Worm (Caenorhabditis elegans) whole organism, L4 larva: Measurements from ENCODE around the gene gdh-1.

Experiments
- D1046.2 ChIP-seq: fragments of 200-800 bp; sonication (Bioruptor generic); IDR thresholded peaks from 2 replicates; pipeline ENCODE4 v1.3.6; 2022; ENCODE audit warnings: missing genetic modification characterization, missing compliant biosample characterization
- F49E8.2 ChIP-seq: sonication (generic microtip); optimal IDR thresholded peaks from 2 replicates; lab custom pipeline; 2016; ENCODE audit warnings: missing compliant biosample characterization, mild to moderate bottlenecking, missing genetic modification characterization, borderline replicate concordance
- T20F7.1 ChIP-seq: fragments of 200-800 bp; sonication (Bioruptor generic); optimal IDR thresholded peaks from 2 replicates; lab custom pipeline; 2018; ENCODE audit warnings: mild to moderate bottlenecking, missing genetic modification characterization, missing compliant biosample characterization
- Y105C5A.15 ChIP-seq: fragments of 200-800 bp; sonication (Bioruptor generic); IDR thresholded peaks from 2 replicates; pipeline ENCODE4 v1.3.6; 2022; ENCODE audit warnings: missing genetic modification characterization, missing compliant biosample characterization
- Y48G9A.11 ChIP-seq: fragments of 200-800 bp; sonication (Bioruptor generic); IDR thresholded peaks from 2 replicates; pipeline ENCODE4 v1.3.6; 2022; ENCODE audit warnings: missing genetic modification reagents, missing genetic modification characterization, missing compliant biosample characterization
- aha-1 ChIP-seq: fragments of 150-350 bp; peaks from one replicate; lab custom pipeline; 2014; ENCODE audit warnings: missing biosample characterization, missing genetic modification characterization
- aly-2 ChIP-seq: sonication (generic microtip); optimal IDR thresholded peaks from 2 replicates; lab custom pipeline; 2018; ENCODE audit warnings: missing biosample characterization, missing genetic modification characterization
- arid-1 ChIP-seq: fragments of 200-800 bp; sonication (Bioruptor generic); conservative IDR thresholded peaks from 2 replicates; pipeline ENCODE4 v1.3.6; 2022; ENCODE audit warnings: missing genetic modification reagents, missing genetic modification characterization, missing compliant biosample characterization
- attf-4 ChIP-seq: sonication (generic microtip); optimal IDR thresholded peaks from 3 replicates; lab custom pipeline; 2017; ENCODE audit warnings: missing biosample characterization, missing genetic modification characterization
- ceh-20 ChIP-seq: fragments of 200-800 bp; sonication (Bioruptor generic); IDR thresholded peaks from 2 replicates; pipeline ENCODE4 v1.3.6; 2022; ENCODE audit warnings: missing genetic modification reagents, missing genetic modification characterization, missing compliant biosample characterization
- ceh-28 ChIP-seq: fragments of 150-350 bp; optimal IDR thresholded peaks from 2 replicates; lab custom pipeline; 2014; ENCODE audit warnings: missing biosample characterization, missing genetic modification reagents, missing genetic modification characterization
- ceh-62 ChIP-seq: sonication (generic microtip); optimal IDR thresholded peaks from 2 replicates; lab custom pipeline; 2017; ENCODE audit warnings: missing biosample characterization, missing genetic modification characterization
- cey-2 ChIP-seq: sonication (generic microtip); optimal IDR thresholded peaks from 3 replicates; lab custom pipeline; 2017; ENCODE audit warnings: missing genetic modification characterization, mild to moderate bottlenecking, missing compliant biosample characterization, antibody characterized with exemption, borderline replicate concordance; ENCODE audit not compliant: insufficient read depth
- daf-12 ChIP-seq: fragments of 150-350 bp; optimal IDR thresholded peaks from 2 replicates; lab custom pipeline; 2014; ENCODE audit warnings: missing biosample characterization, missing genetic modification reagents, missing genetic modification characterization
- dmd-6 ChIP-seq: fragments of 200-800 bp; sonication (Bioruptor generic); IDR thresholded peaks from 2 replicates; pipeline ENCODE4 v1.3.6; 2022; ENCODE audit warnings: missing genetic modification reagents, missing genetic modification characterization, missing compliant biosample characterization
- duxl-1 ChIP-seq: sonication (generic microtip); optimal IDR thresholded peaks from 2 replicates; lab custom pipeline; 2016; ENCODE audit warnings: mild to moderate bottlenecking, missing genetic modification characterization, moderate library complexity, missing compliant biosample characterization; ENCODE audit not compliant: poor library complexity
- dve-1 ChIP-seq: sonication (generic microtip); optimal IDR thresholded peaks from 2 replicates; lab custom pipeline; 2017; ENCODE audit warnings: antibody characterized with exemption, mild to moderate bottlenecking, missing genetic modification characterization, missing compliant biosample characterization; ENCODE audit not compliant: insufficient read depth
- egl-43 ChIP-seq: fragments of 200-800 bp; sonication (Bioruptor generic); IDR thresholded peaks from 2 replicates; pipeline ENCODE4 v1.3.6; 2022; ENCODE audit warnings: missing genetic modification reagents, missing genetic modification characterization, missing compliant biosample characterization
- fkh-10 ChIP-seq: fragments of 150-350 bp; optimal IDR thresholded peaks from 2 replicates; lab custom pipeline; 2014; ENCODE audit warnings: missing biosample characterization, missing genetic modification reagents, missing genetic modification characterization
- gei-8 ChIP-seq: fragments of 200-800 bp; sonication (Bioruptor generic); optimal IDR thresholded peaks from 2 replicates; lab custom pipeline; 2018; ENCODE audit warnings: mild to moderate bottlenecking, missing genetic modification characterization, missing compliant biosample characterization
- hif-1 ChIP-seq, 2 experiments: sonication (generic microtip); optimal IDR thresholded peaks; 2 replicates each; lab custom pipeline; 2016 to 2017; ENCODE audit warnings: missing compliant biosample characterization in 2 of 2, missing genetic modification characterization in 2 of 2, missing genetic modification reagents in 2 of 2, missing genotype in 2 of 2, mild to moderate bottlenecking in 1 of 2
- hlh-11 ChIP-seq: fragments of 200-800 bp; sonication (Bioruptor generic); optimal IDR thresholded peaks from 2 replicates; lab custom pipeline; 2018; ENCODE audit warnings: mild to moderate bottlenecking, missing genetic modification characterization, missing compliant biosample characterization
- hlh-30 ChIP-seq: sonication (generic microtip); optimal IDR thresholded peaks from 2 replicates; lab custom pipeline; 2017; ENCODE audit warnings: antibody characterized with exemption, mild to moderate bottlenecking, missing genetic modification characterization, missing compliant biosample characterization; ENCODE audit not compliant: insufficient read depth
- jun-1 ChIP-seq: fragments of 150-350 bp; optimal IDR thresholded peaks from 2 replicates; lab custom pipeline; 2014; ENCODE audit warnings: missing biosample characterization, missing genetic modification reagents, missing genetic modification characterization
- lim-7 ChIP-seq: fragments of 200-800 bp; sonication (Bioruptor generic); IDR thresholded peaks from 2 replicates; pipeline ENCODE4 v1.3.6; 2022; ENCODE audit warnings: missing genetic modification characterization, missing compliant biosample characterization
- lin-1 ChIP-seq: fragments of 200-800 bp; sonication (Bioruptor generic); IDR thresholded peaks from 2 replicates; pipeline ENCODE4 v1.3.6; 2022; ENCODE audit warnings: missing genetic modification reagents, missing genetic modification characterization, missing compliant biosample characterization
- lin-39 ChIP-seq: fragments of 150-350 bp; optimal IDR thresholded peaks from 2 replicates; lab custom pipeline; 2014; ENCODE audit warnings: missing biosample characterization, missing genetic modification reagents, missing genetic modification characterization
- lsy-2 ChIP-seq, 2 experiments: fragments of 150-350 bp in 1 of 2; sonication (generic microtip) in 1 of 2; optimal IDR thresholded peaks; 2 replicates each; lab custom pipeline; 2014 to 2017; ENCODE audit warnings: missing biosample characterization in 2 of 2, missing genetic modification characterization in 2 of 2
- madf-9 ChIP-seq: fragments of 200-800 bp; sonication (Bioruptor generic); conservative IDR thresholded peaks from 2 replicates; pipeline ENCODE4 v1.3.6; 2022; ENCODE audit warnings: missing genetic modification reagents, missing genetic modification characterization, missing compliant biosample characterization
- mdl-1 ChIP-seq, 2 experiments: fragments of 150-350 bp in 1 of 2; sonication (generic microtip) in 1 of 2; optimal IDR thresholded peaks; 2 replicates each; lab custom pipeline; 2014 to 2017; ENCODE audit warnings: missing biosample characterization in 2 of 2, missing genetic modification characterization in 2 of 2
- mes-2 ChIP-seq: sonication (generic microtip); optimal IDR thresholded peaks from 2 replicates; lab custom pipeline; 2016; ENCODE audit warnings: missing genotype, mild to moderate bottlenecking, missing genetic modification characterization, missing compliant biosample characterization; ENCODE audit not compliant: poor library complexity, severe bottlenecking
- mxl-3 ChIP-seq: fragments of 200-800 bp; sonication (Bioruptor generic); optimal IDR thresholded peaks from 2 replicates; lab custom pipeline; 2018; ENCODE audit warnings: mild to moderate bottlenecking, missing genetic modification characterization, missing compliant biosample characterization
- nhr-102 ChIP-seq: sonication (generic microtip); optimal IDR thresholded peaks from 2 replicates; lab custom pipeline; 2016; ENCODE audit warnings: mild to moderate bottlenecking, missing genetic modification characterization, moderate library complexity, missing compliant biosample characterization
- nhr-11 ChIP-seq: fragments of 150-350 bp; optimal IDR thresholded peaks from 2 replicates; lab custom pipeline; 2014; ENCODE audit warnings: missing biosample characterization, missing genetic modification characterization
- nhr-237 ChIP-seq: sonication (generic microtip); optimal IDR thresholded peaks from 2 replicates; lab custom pipeline; 2017; ENCODE audit warnings: missing biosample characterization, missing genetic modification characterization
- nhr-76 ChIP-seq: fragments of 150-350 bp; optimal IDR thresholded peaks from 2 replicates; lab custom pipeline; 2014; ENCODE audit warnings: missing biosample characterization, missing genetic modification characterization
- nhr-77 ChIP-seq: fragments of 150-350 bp; optimal IDR thresholded peaks from 2 replicates; lab custom pipeline; 2014; ENCODE audit warnings: missing biosample characterization, missing genetic modification characterization
- pha-4 ChIP-seq, 2 experiments: fragments of 150-350 bp in 1 of 2; fragments of 200-800 bp in 1 of 2; sonication (Bioruptor generic) in 1 of 2; IDR thresholded peaks in 1 of 2; optimal IDR thresholded peaks in 1 of 2; 2 replicates each; pipeline versions ENCODE4 v1.3.6 to Lab custom; 2014 to 2022; ENCODE audit warnings: missing genetic modification characterization in 2 of 2, missing genetic modification reagents in 2 of 2, missing biosample characterization in 1 of 2, missing compliant biosample characterization in 1 of 2
- php-3 ChIP-seq: fragments of 200-800 bp; sonication (Bioruptor generic); IDR thresholded peaks from 2 replicates; pipeline ENCODE4 v1.3.6; 2022; ENCODE audit warnings: missing genetic modification reagents, missing genetic modification characterization, missing compliant biosample characterization
- sdz-12 ChIP-seq: fragments of 200-800 bp; sonication (Bioruptor generic); optimal IDR thresholded peaks from 2 replicates; lab custom pipeline; 2018; ENCODE audit warnings: mild to moderate bottlenecking, missing genetic modification characterization, missing compliant biosample characterization
- set-16 ChIP-seq: fragments of 200-800 bp; sonication (Bioruptor generic); IDR thresholded peaks from 2 replicates; pipeline ENCODE4 v1.3.6; 2022; ENCODE audit warnings: missing genetic modification reagents, missing genetic modification characterization, missing compliant biosample characterization
- skn-1 ChIP-seq: fragments of 150-350 bp; optimal IDR thresholded peaks from 2 replicates; lab custom pipeline; 2014; ENCODE audit warnings: missing biosample characterization, missing genetic modification characterization
- tag-97 ChIP-seq: fragments of 200-800 bp; sonication (Bioruptor generic); IDR thresholded peaks from 2 replicates; pipeline ENCODE4 v1.3.6; 2022; ENCODE audit warnings: missing genetic modification characterization, missing compliant biosample characterization
- unc-39 ChIP-seq: sonication (generic microtip); optimal IDR thresholded peaks from 2 replicates; lab custom pipeline; 2017; ENCODE audit warnings: missing biosample characterization, missing genetic modification characterization
- zag-1 ChIP-seq: fragments of 150-350 bp; optimal IDR thresholded peaks from 2 replicates; lab custom pipeline; 2014; ENCODE audit warnings: missing biosample characterization, missing genetic modification characterization
- zfp-2 ChIP-seq: sonication (generic microtip); optimal IDR thresholded peaks from 2 replicates; lab custom pipeline; 2016; ENCODE audit warnings: mild to moderate bottlenecking, missing genetic modification characterization, missing compliant biosample characterization
- zfp-3 ChIP-seq: fragments of 200-800 bp; sonication (Bioruptor generic); conservative IDR thresholded peaks from 2 replicates; pipeline ENCODE4 v1.3.6; 2022; ENCODE audit warnings: missing genetic modification reagents, missing genetic modification characterization, missing compliant biosample characterization
- zip-11 ChIP-seq: fragments of 200-800 bp; sonication (Bioruptor generic); IDR thresholded peaks from 2 replicates; pipeline ENCODE4 v1.3.6; 2022; ENCODE audit warnings: missing genetic modification characterization, missing compliant biosample characterization
- ztf-7 ChIP-seq: fragments of 150-350 bp; optimal IDR thresholded peaks from 2 replicates; lab custom pipeline; 2014; ENCODE audit warnings: missing biosample characterization, missing genetic modification characterization

The gdh-1 gene

ce11 chrIV:11916907-11917306, 36.1 kb upstream of the gdh-1 start, which contains the start of gene ZK822.10 (continued):
- peak; percentile 44 for TF ChIP-seq hlh-30
- no peak for TF ChIP-seq jun-1 (tag; lab: Kevin White, UChicago)
- peak; percentile 71 for TF ChIP-seq hlh-11 (tag; lab: Kevin White, UChicago)
- no peak for TF ChIP-seq set-16 (GFP tag; lab: Robert Waterston, UW)
- TF ChIP-seq nhr-102 (tag; lab: Kevin White, UChicago), result peak; percentile 39

ce11 chrIV:11917886-11918285, 35.2 kb upstream of the gdh-1 start:
- TF ChIP-seq hif-1 (tag; optimal IDR thresholded peaks at IDR 0.05; lab: Kevin White, UChicago) (no peak), zfp-3 (no peak), D1046.2 (GFP tag; lab: Robert Waterston, UW) (no peak), Y105C5A.15 (no peak), cey-2 (tag; lab: Kevin White, UChicago) (no peak), lin-39 (no peak), dmd-6 (peak; percentile 67), zip-11 (GFP tag; lab: Robert Waterston, UW) (no peak), aly-2 (no peak), nhr-77 (tag; lab: Kevin White, UChicago) (no peak), nhr-237 (no peak), aha-1 (tag; lab: Kevin White, UChicago) (peak; percentile 1), ztf-7 (tag; lab: Kevin White, UChicago) (no peak), duxl-1 (tag; lab: Kevin White, UChicago) (no peak), lin-1 (GFP tag; lab: Robert Waterston, UW) (no peak), mes-2 (no peak), skn-1 (tag; lab: Kevin White, UChicago) (no peak), zag-1 (tag; lab: Kevin White, UChicago) (no peak), nhr-11 (tag; lab: Kevin White, UChicago) (no peak), attf-4 (tag; lab: Kevin White, UChicago) (no peak), sdz-12 (no peak), lsy-2 (tag; optimal IDR thresholded peaks at IDR 0.05; lab: Kevin White, UChicago) (no peak), ceh-28 (no peak), egl-43 (GFP tag; lab: Robert Waterston, UW) (no peak), unc-39 (tag; lab: Kevin White, UChicago) (no peak), dve-1 (tag; lab: Kevin White, UChicago) (peak; percentile 72), php-3 (GFP tag; lab: Robert Waterston, UW) (peak; percentile 54; the same call in 1 of the 2 replicates), lim-7 (GFP tag; lab: Robert Waterston, UW) (no peak), ceh-62 (no peak), madf-9 (GFP tag; lab: Robert Waterston, UW) (no peak), T20F7.1 (GFP tag; lab: Kevin White, UChicago) (peak; percentile 12), hlh-11 (tag; lab: Kevin White, UChicago) (peak; percentile 38), fkh-10 (GFP tag; lab: Kevin White, UChicago) (no peak), pha-4 (GFP tag; IDR thresholded peaks at IDR 0.05; lab: Robert Waterston, UW) (no peak), pha-4 (tag; optimal IDR thresholded peaks at IDR 0.05; lab: Kevin White, UChicago) (no peak), daf-12 (tag; lab: Kevin White, UChicago) (no peak), mdl-1 (tag; optimal IDR thresholded peaks at IDR 0.05; lab: Kevin White, UChicago) (no peak), Y48G9A.11 (no peak), mxl-3 (GFP tag; lab: Kevin White, UChicago) (no peak), tag-97 (GFP tag; lab: Robert Waterston, UW) (no peak), gei-8 (GFP tag; lab: Kevin White, UChicago) (no peak), nhr-76 (no peak), arid-1 (GFP tag; lab: Robert Waterston, UW) (no peak), ceh-20 (GFP tag; lab: Robert Waterston, UW) (no peak), zfp-2 (tag; lab: Kevin White, UChicago) (no peak), F49E8.2 (tag; lab: Kevin White, UChicago) (no peak)
